Worm (Caenorhabditis elegans) whole organism, L3 larva: ENCODE measurements around the gene gadr-3.

Experiments
- R02D3.7 ChIP-seq: fragments of 150-350 bp; optimal IDR thresholded peaks from 2 replicates; lab custom pipeline; 2014; ENCODE audit warnings: missing biosample characterization, missing genetic modification characterization
- ZK546.5 ChIP-seq: sonication (generic microtip); optimal IDR thresholded peaks from 2 replicates; lab custom pipeline; 2017; ENCODE audit warnings: missing biosample characterization, missing genetic modification characterization
- aly-2 ChIP-seq: fragments of 150-350 bp; optimal IDR thresholded peaks from 2 replicates; lab custom pipeline; 2014; ENCODE audit warnings: missing biosample characterization, missing genetic modification characterization
- ceh-16 ChIP-seq: sonication (generic microtip); optimal IDR thresholded peaks from 2 replicates; lab custom pipeline; 2017; ENCODE audit warnings: missing biosample characterization, missing genetic modification characterization
- ceh-82 ChIP-seq: fragments of 150-350 bp; optimal IDR thresholded peaks from 2 replicates; lab custom pipeline; 2014; ENCODE audit warnings: missing biosample characterization, missing genetic modification characterization
- ceh-9 ChIP-seq: sonication (generic microtip); optimal IDR thresholded peaks from 2 replicates; lab custom pipeline; 2018; ENCODE audit warnings: missing biosample characterization, missing genetic modification characterization
- daf-12 ChIP-seq: fragments of 150-350 bp; optimal IDR thresholded peaks from 2 replicates; lab custom pipeline; 2014; ENCODE audit warnings: missing biosample characterization, missing genetic modification reagents, missing genetic modification characterization
- egl-27 ChIP-seq: sonication (generic microtip); optimal IDR thresholded peaks from 4 replicates; lab custom pipeline; 2017; ENCODE audit warnings: missing biosample characterization, missing genetic modification reagents, missing genetic modification characterization
- egl-5 ChIP-seq: fragments of 150-350 bp; optimal IDR thresholded peaks from 2 replicates; lab custom pipeline; 2017; ENCODE audit warnings: missing biosample characterization, missing genetic modification reagents, missing genetic modification characterization, inconsistent platforms
- elt-3 ChIP-seq, 3 experiments: fragments of 150-350 bp in 1 of 3; sonication (generic microtip) in 2 of 3; optimal IDR thresholded peaks; 2 replicates in 2 of 3; 4 replicates in 1 of 3; lab custom pipeline; 2014 to 2017; ENCODE audit warnings: missing biosample characterization in 3 of 3, missing genetic modification characterization in 3 of 3
- eor-1 ChIP-seq, 2 experiments: fragments of 150-350 bp; optimal IDR thresholded peaks; 2 replicates each; lab custom pipeline; 2014 to 2018; ENCODE audit warnings: missing biosample characterization in 2 of 2, missing genetic modification characterization in 2 of 2
- fkh-2 ChIP-seq: fragments of 150-350 bp; optimal IDR thresholded peaks from 2 replicates; lab custom pipeline; 2014; ENCODE audit warnings: missing biosample characterization, missing genetic modification reagents, missing genetic modification characterization
- fos-1 ChIP-seq: fragments of 150-350 bp; optimal IDR thresholded peaks from 2 replicates; lab custom pipeline; 2014; ENCODE audit warnings: missing biosample characterization, missing genetic modification characterization
- hmg-11 ChIP-seq: sonication (generic microtip); optimal IDR thresholded peaks from 2 replicates; lab custom pipeline; 2016; ENCODE audit warnings: missing genetic modification characterization, missing compliant biosample characterization
- jun-1 ChIP-seq: fragments of 150-350 bp; optimal IDR thresholded peaks from 2 replicates; lab custom pipeline; 2014; ENCODE audit warnings: missing biosample characterization, missing genetic modification reagents, missing genetic modification characterization
- lsy-12 ChIP-seq: sonication (generic microtip); optimal IDR thresholded peaks from 2 replicates; lab custom pipeline; 2016; ENCODE audit warnings: mild to moderate bottlenecking, missing genetic modification characterization, missing compliant biosample characterization
- mml-1 ChIP-seq: fragments of 150-350 bp; sonication (generic microtip); optimal IDR thresholded peaks from 3 replicates; lab custom pipeline; 2014; ENCODE audit warnings: missing biosample characterization, missing genetic modification characterization
- nhr-237 ChIP-seq: fragments of 150-350 bp; optimal IDR thresholded peaks from 2 replicates; lab custom pipeline; 2014; ENCODE audit warnings: missing biosample characterization, missing genetic modification characterization
- nhr-25 ChIP-seq: sonication (generic microtip); optimal IDR thresholded peaks from 2 replicates; lab custom pipeline; 2017; ENCODE audit warnings: missing biosample characterization, missing genetic modification characterization
- nhr-28 ChIP-seq: fragments of 150-350 bp; optimal IDR thresholded peaks from 2 replicates; lab custom pipeline; 2014; ENCODE audit warnings: missing biosample characterization, missing genetic modification characterization
- nhr-43 ChIP-seq: sonication (generic microtip); optimal IDR thresholded peaks from 2 replicates; lab custom pipeline; 2016; ENCODE audit warnings: mild to moderate bottlenecking, missing genetic modification characterization, missing compliant biosample characterization; ENCODE audit not compliant: poor library complexity, severe bottlenecking
- nhr-67 ChIP-seq: fragments of 150-350 bp; optimal IDR thresholded peaks from 2 replicates; lab custom pipeline; 2014; ENCODE audit warnings: missing biosample characterization, missing genetic modification characterization
- nhr-76 ChIP-seq: fragments of 150-350 bp; sonication (generic microtip); optimal IDR thresholded peaks from 5 replicates; lab custom pipeline; 2014; ENCODE audit warnings: missing biosample characterization, missing genetic modification characterization
- nhr-77 ChIP-seq: fragments of 150-350 bp; optimal IDR thresholded peaks from 2 replicates; lab custom pipeline; 2014; ENCODE audit warnings: missing biosample characterization, missing genetic modification characterization
- pha-4 ChIP-seq: fragments of 150-350 bp; optimal IDR thresholded peaks from 2 replicates; lab custom pipeline; 2014; ENCODE audit warnings: missing biosample characterization, missing genetic modification reagents, missing genetic modification characterization
- sea-2 ChIP-seq: fragments of 150-350 bp; sonication (generic microtip); optimal IDR thresholded peaks from 4 replicates; lab custom pipeline; 2014; ENCODE audit warnings: missing biosample characterization, missing genetic modification reagents, missing genetic modification characterization
- skn-1 ChIP-seq: fragments of 150-350 bp; optimal IDR thresholded peaks from 2 replicates; lab custom pipeline; 2014; ENCODE audit warnings: missing biosample characterization, missing genetic modification characterization
- snpc-4 ChIP-seq: fragments of 150-350 bp; optimal IDR thresholded peaks from 2 replicates; lab custom pipeline; 2014; ENCODE audit warnings: missing biosample characterization, missing genetic modification characterization
- tbx-2 ChIP-seq: sonication (generic microtip); optimal IDR thresholded peaks from 2 replicates; lab custom pipeline; 2016; ENCODE audit warnings: mild to moderate bottlenecking, missing genetic modification characterization, missing compliant biosample characterization
- unc-39 ChIP-seq: sonication (generic microtip); optimal IDR thresholded peaks from 4 replicates; lab custom pipeline; 2017; ENCODE audit warnings: missing biosample characterization, missing genetic modification characterization
- unc-62 ChIP-seq: fragments of 150-350 bp; sonication (generic microtip); optimal IDR thresholded peaks from 4 replicates; lab custom pipeline; 2014; ENCODE audit warnings: missing biosample characterization, missing genetic modification reagents, missing genetic modification characterization
- zag-1 ChIP-seq: fragments of 150-350 bp; optimal IDR thresholded peaks from 2 replicates; lab custom pipeline; 2014; ENCODE audit warnings: missing biosample characterization, missing genetic modification characterization
- ztf-11 ChIP-seq: fragments of 150-350 bp; optimal IDR thresholded peaks from 2 replicates; lab custom pipeline; 2014; ENCODE audit warnings: missing biosample characterization, missing genetic modification characterization

Gene gadr-3

DNA sequence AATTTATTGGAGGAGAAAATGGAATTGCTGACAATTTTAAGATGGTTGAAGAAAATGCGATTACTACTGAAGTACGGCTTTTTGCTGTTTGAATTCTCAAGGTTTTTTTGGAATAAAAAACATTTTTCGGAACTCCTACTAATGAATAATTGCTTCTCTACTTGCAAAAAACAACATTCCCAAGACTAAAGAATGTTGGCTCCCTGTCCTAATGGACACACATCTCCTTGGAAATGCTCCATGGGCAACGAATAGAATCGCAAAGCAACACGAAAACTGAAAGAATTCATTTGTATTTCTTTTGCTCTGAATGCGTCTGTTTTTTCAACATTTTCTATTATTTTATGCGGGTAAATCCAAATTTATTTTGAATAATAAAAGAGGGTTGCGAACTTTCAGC lies 12.9 kb downstream of the gadr-3 start, which contains the start of gene C18F10.2:
C18F10.2 (plus strand) TSS at position 301 of the 400 bp plus-strand sequence.
- TF ChIP-seq nhr-67 (tag; lab: Kevin White, UChicago), result no peak
- TF ChIP-seq jun-1 (tag; lab: Kevin White, UChicago), result no peak
- TF ChIP-seq, all 47 proteins: peak for 0

DNA sequence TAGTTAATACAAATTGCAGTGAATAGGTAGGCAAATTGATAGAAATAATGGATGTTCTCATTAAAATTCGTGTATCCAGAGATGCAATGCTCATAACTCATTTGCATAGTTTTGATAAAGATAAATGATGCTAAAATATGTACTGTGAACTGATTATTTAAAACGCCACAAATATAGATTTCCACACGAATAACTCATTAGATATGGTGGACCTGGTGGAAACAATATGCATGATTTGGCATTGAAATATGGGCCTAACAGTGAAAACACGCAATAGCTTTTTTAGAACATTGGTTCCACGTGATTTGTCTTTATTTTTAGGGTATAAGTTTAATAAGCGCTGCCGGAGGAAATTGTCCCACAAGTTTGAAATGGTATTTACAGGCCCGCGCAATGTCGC lies 15.5 kb downstream of the gadr-3 start, which contains the start of gene srg-3:
srg-3 (minus strand) TSS at position 101 of the 400 bp plus-strand sequence.
- TF ChIP-seq eor-1 (tag; optimal IDR thresholded peaks at IDR 0.05; lab: Kevin White, UChicago) (no peak), hmg-11 (no peak), skn-1 (tag; lab: Kevin White, UChicago) (no peak), ceh-9 (no peak), lsy-12 (tag; lab: Kevin White, UChicago) (no peak), nhr-67 (tag; lab: Kevin White, UChicago) (no peak), tbx-2 (no peak), fos-1 (tag; lab: Kevin White, UChicago) (no peak), elt-3 (tag; optimal IDR thresholded peaks at IDR 0.05; lab: Kevin White, UChicago) (no peak)
- TF ChIP-seq, all 47 proteins: peak for 0

DNA sequence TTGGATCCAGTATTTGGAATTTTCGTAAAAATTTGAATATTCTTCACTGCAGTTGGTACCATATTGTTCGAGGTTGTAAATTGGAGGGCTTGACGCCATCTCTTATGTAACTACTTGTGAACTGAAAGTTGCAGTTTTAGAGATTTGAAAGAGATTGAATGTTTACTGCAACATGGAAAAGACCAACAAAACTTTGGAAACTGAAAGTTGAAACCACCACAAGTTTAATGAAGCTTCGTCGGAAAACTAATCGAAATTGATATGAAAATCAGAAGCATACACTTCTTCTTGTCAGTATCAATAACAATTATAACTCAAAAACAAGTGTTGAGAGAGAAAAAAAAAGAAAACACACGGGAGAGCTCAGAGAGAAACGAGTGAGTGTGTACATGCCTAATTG lies 17.7 kb downstream of the gadr-3 start, which contains the start of gene srg-7:
srg-7 (minus strand) TSS at position 101 of the 400 bp plus-strand sequence.
- TF ChIP-seq mml-1 (tag; lab: Kevin White, UChicago) (no peak), nhr-67 (tag; lab: Kevin White, UChicago) (no peak), zag-1 (tag; lab: Kevin White, UChicago) (no peak), R02D3.7 (tag; lab: Kevin White, UChicago) (no peak), eor-1 (tag; optimal IDR thresholded peaks at IDR 0.05; lab: Kevin White, UChicago) (no peak), nhr-237 (no peak), nhr-77 (tag; lab: Kevin White, UChicago) (no peak), nhr-43 (tag; lab: Kevin White, UChicago) (no peak), ceh-16 (tag; lab: Kevin White, UChicago) (no peak), unc-39 (tag; lab: Kevin White, UChicago) (no peak), nhr-76 (no peak), tbx-2 (no peak), unc-62 (GFP tag; lab: Kevin White, UChicago) (no peak), nhr-25 (tag; lab: Kevin White, UChicago) (no peak), ZK546.5 (tag; lab: Kevin White, UChicago) (no peak), aly-2 (tag; lab: Kevin White, UChicago) (no peak)

DNA sequence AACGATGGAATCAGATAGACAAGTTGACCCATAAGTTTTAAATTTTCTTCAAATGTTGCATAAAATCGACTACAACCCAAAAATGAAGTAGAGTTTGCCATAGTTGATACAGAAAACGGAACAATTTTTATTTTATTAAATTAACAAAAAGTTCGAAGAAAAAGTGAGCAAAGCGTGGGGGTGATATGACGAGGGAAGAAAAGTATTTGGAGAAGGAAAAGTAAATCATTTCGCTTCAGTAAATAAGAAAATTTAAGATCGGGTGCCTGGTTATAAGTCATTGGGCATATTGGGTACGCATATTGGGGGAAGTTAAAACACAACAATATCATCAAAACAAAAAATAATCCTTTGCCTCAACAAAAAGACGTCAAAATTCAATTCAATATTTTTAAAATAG lies 19.9 kb downstream of the gadr-3 start, which contains the start of gene srg-6:
srg-6 (minus strand) TSS at position 101 of the 400 bp plus-strand sequence.
- TF ChIP-seq nhr-43 (tag; lab: Kevin White, UChicago) (no peak), eor-1 (tag; optimal IDR thresholded peaks at IDR 0.05; lab: Kevin White, UChicago) (no peak), fkh-2 (tag; lab: Kevin White, UChicago) (no peak), snpc-4 (tag; lab: Kevin White, UChicago) (no peak), ztf-11 (tag; lab: Kevin White, UChicago) (no peak), skn-1 (tag; lab: Kevin White, UChicago) (no peak), sea-2 (no peak), nhr-77 (tag; lab: Kevin White, UChicago) (no peak), lsy-12 (tag; lab: Kevin White, UChicago) (no peak)

DNA sequence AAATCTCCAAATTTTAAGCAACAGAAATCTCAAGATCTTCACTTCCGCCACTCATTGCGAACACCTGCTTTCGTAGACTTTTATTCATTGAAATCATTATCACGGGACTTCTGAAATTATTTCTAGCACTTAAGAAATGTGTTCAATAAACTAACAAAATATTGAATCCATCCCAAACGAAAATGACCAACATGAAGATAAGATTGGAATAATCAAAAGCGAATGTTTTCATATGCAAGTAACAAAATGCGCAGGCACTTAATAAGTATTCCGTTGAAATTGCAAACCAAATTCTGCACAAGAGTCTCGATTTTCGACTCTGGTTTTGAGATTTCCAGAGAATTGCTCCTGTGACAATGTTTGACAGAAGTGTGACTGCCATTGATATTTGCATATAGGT lies 21.3 kb downstream of the gadr-3 start, which contains the start of gene srg-5:
srg-5 (minus strand) TSS at position 101 of the 400 bp plus-strand sequence.
- TF ChIP-seq sea-2 (no peak), daf-12 (no peak), pha-4 (tag; lab: Kevin White, UChicago) (no peak), nhr-67 (tag; lab: Kevin White, UChicago) (no peak), nhr-28 (tag; lab: Kevin White, UChicago) (no peak), ceh-82 (no peak), egl-27 (tag; lab: Kevin White, UChicago) (no peak), egl-5 (tag; lab: Kevin White, UChicago) (no peak)
- TF ChIP-seq, all 47 proteins: peak for 0
